Worm (Caenorhabditis elegans) whole organism, late embryonic: ENCODE results near the gene C46C11.4.
A peak's percentile ranks its signal among the peaks of the same experiment; 100 is the strongest.

ENCODE experiments used
- C38D4.7 ChIP-seq: fragments of 200-800 bp; sonication (Bioruptor generic); optimal IDR thresholded peaks from 2 replicates; lab custom pipeline; 2018; ENCODE audit warnings: mild to moderate bottlenecking, missing genetic modification characterization, moderate library complexity, missing compliant biosample characterization
- K02D7.2 ChIP-seq: sonication (generic microtip); optimal IDR thresholded peaks from 2 replicates; lab custom pipeline; 2017; ENCODE audit warnings: mild to moderate bottlenecking, missing genetic modification characterization, missing compliant biosample characterization
- K09A11.1 ChIP-seq: sonication (generic microtip); optimal IDR thresholded peaks from 2 replicates; lab custom pipeline; 2017; ENCODE audit warnings: antibody characterized with exemption, mild to moderate bottlenecking, missing genetic modification characterization, missing compliant biosample characterization; ENCODE audit not compliant: insufficient read depth
- T23F11.4 ChIP-seq: fragments of 200-800 bp; sonication (Bioruptor generic); optimal IDR thresholded peaks from 2 replicates; lab custom pipeline; 2018; ENCODE audit warnings: mild to moderate bottlenecking, missing genetic modification characterization, missing compliant biosample characterization
- Y22D7AL.16 ChIP-seq: sonication (generic microtip); optimal IDR thresholded peaks from 2 replicates; lab custom pipeline; 2016; ENCODE audit warnings: missing genetic modification characterization, missing compliant biosample characterization
- ama-1 ChIP-seq: fragments of 150-350 bp; optimal IDR thresholded peaks from 2 replicates; lab custom pipeline; 2014
- ceh-14 ChIP-seq: sonication (generic microtip); optimal IDR thresholded peaks from 2 replicates; lab custom pipeline; 2016; ENCODE audit warnings: missing genotype, missing genetic modification characterization, missing compliant biosample characterization
- ceh-18 ChIP-seq: sonication (generic microtip); optimal IDR thresholded peaks from 2 replicates; lab custom pipeline; 2016; ENCODE audit warnings: missing genetic modification characterization, missing compliant biosample characterization
- ceh-2 ChIP-seq: sonication (generic microtip); optimal IDR thresholded peaks from 2 replicates; lab custom pipeline; 2016; ENCODE audit warnings: missing genotype, missing genetic modification characterization, missing compliant biosample characterization
- ceh-22 ChIP-seq: sonication (generic microtip); optimal IDR thresholded peaks from 2 replicates; lab custom pipeline; 2017; ENCODE audit warnings: missing biosample characterization, missing genetic modification characterization
- ceh-31 ChIP-seq: sonication (generic microtip); optimal IDR thresholded peaks from 2 replicates; lab custom pipeline; 2016; ENCODE audit warnings: missing genetic modification characterization, missing compliant biosample characterization
- ceh-34 ChIP-seq: sonication (generic microtip); optimal IDR thresholded peaks from 2 replicates; lab custom pipeline; 2016; ENCODE audit warnings: mild to moderate bottlenecking, missing genetic modification characterization, missing compliant biosample characterization
- ceh-6 ChIP-seq: fragments of 200-800 bp; sonication (Bioruptor generic); optimal IDR thresholded peaks from 2 replicates; lab custom pipeline; 2018; ENCODE audit warnings: mild to moderate bottlenecking, missing genetic modification characterization, missing compliant biosample characterization
- che-1 ChIP-seq: sonication (generic microtip); optimal IDR thresholded peaks from 2 replicates; lab custom pipeline; 2016; ENCODE audit warnings: mild to moderate bottlenecking, missing genetic modification characterization, missing compliant biosample characterization
- dmd-4 ChIP-seq: sonication (generic microtip); optimal IDR thresholded peaks from 2 replicates; lab custom pipeline; 2016; ENCODE audit warnings: borderline replicate concordance, missing genetic modification characterization, missing compliant biosample characterization
- dve-1 ChIP-seq: sonication (generic microtip); optimal IDR thresholded peaks from 2 replicates; lab custom pipeline; 2017; ENCODE audit warnings: antibody characterized with exemption, mild to moderate bottlenecking, missing genetic modification characterization, missing compliant biosample characterization
- elt-2 ChIP-seq: sonication (generic microtip); optimal IDR thresholded peaks from 2 replicates; lab custom pipeline; 2016; ENCODE audit warnings: missing genetic modification reagents, missing genetic modification characterization, missing compliant biosample characterization
- eyg-1 ChIP-seq: sonication (generic microtip); optimal IDR thresholded peaks from 2 replicates; lab custom pipeline; 2016; ENCODE audit warnings: missing genotype, missing genetic modification characterization, missing compliant biosample characterization
- fkh-10 ChIP-seq: fragments of 150-350 bp; optimal IDR thresholded peaks from 2 replicates; lab custom pipeline; 2014; ENCODE audit warnings: missing biosample characterization, missing genetic modification reagents, missing genetic modification characterization
- gmeb-2 ChIP-seq: sonication (generic microtip); optimal IDR thresholded peaks from 2 replicates; lab custom pipeline; 2016; ENCODE audit warnings: missing genetic modification characterization, inconsistent platforms, missing compliant biosample characterization
- hlh-13 ChIP-seq: fragments of 200-800 bp; sonication (Bioruptor generic); optimal IDR thresholded peaks from 2 replicates; lab custom pipeline; 2018; ENCODE audit warnings: mild to moderate bottlenecking, missing genetic modification characterization, missing compliant biosample characterization
- hlh-15 ChIP-seq: sonication (generic microtip); optimal IDR thresholded peaks from 2 replicates; lab custom pipeline; 2016; ENCODE audit warnings: missing genetic modification characterization, missing compliant biosample characterization
- hlh-6 ChIP-seq: sonication (generic microtip); optimal IDR thresholded peaks from 2 replicates; lab custom pipeline; 2016; ENCODE audit warnings: missing genotype, missing genetic modification characterization, missing compliant biosample characterization
- hlh-8 ChIP-seq: sonication (generic microtip); optimal IDR thresholded peaks from 2 replicates; lab custom pipeline; 2016; ENCODE audit warnings: missing genotype, missing genetic modification characterization, missing compliant biosample characterization
- lin-11 ChIP-seq: fragments of 200-800 bp; sonication (Bioruptor generic); optimal IDR thresholded peaks from 2 replicates; lab custom pipeline; 2018; ENCODE audit warnings: mild to moderate bottlenecking, missing genetic modification characterization, missing compliant biosample characterization
- madf-2 ChIP-seq: sonication (generic microtip); optimal IDR thresholded peaks from 2 replicates; lab custom pipeline; 2017; ENCODE audit warnings: missing genetic modification characterization, missing compliant biosample characterization
- mec-3 ChIP-seq: sonication (generic microtip); optimal IDR thresholded peaks from 2 replicates; lab custom pipeline; 2016; ENCODE audit warnings: borderline replicate concordance, missing genetic modification characterization, missing compliant biosample characterization
- nhr-232 ChIP-seq: sonication (generic microtip); optimal IDR thresholded peaks from 2 replicates; lab custom pipeline; 2016; ENCODE audit warnings: missing genetic modification characterization, missing compliant biosample characterization
- pax-1 ChIP-seq: fragments of 150-350 bp; optimal IDR thresholded peaks from 2 replicates; lab custom pipeline; 2014; ENCODE audit warnings: missing biosample characterization, missing genetic modification characterization
- pros-1 ChIP-seq: fragments of 150-350 bp; optimal IDR thresholded peaks from 2 replicates; lab custom pipeline; 2014; ENCODE audit warnings: missing biosample characterization, missing genetic modification reagents, missing genetic modification characterization
- sox-2 ChIP-seq: fragments of 200-800 bp; sonication (Bioruptor generic); IDR thresholded peaks from 2 replicates; pipeline ENCODE4 v1.3.6; 2022; ENCODE audit warnings: missing genetic modification reagents, missing genetic modification characterization, missing compliant biosample characterization
- sox-4 ChIP-seq: sonication (generic microtip); optimal IDR thresholded peaks from 2 replicates; lab custom pipeline; 2017; ENCODE audit warnings: mild to moderate bottlenecking, missing genetic modification characterization, inconsistent platforms, missing compliant biosample characterization
- tbx-7 ChIP-seq: sonication (generic microtip); optimal IDR thresholded peaks from 2 replicates; lab custom pipeline; 2016; ENCODE audit warnings: missing genotype, missing genetic modification characterization, missing compliant biosample characterization
- ttx-3 ChIP-seq: sonication (generic microtip); optimal IDR thresholded peaks from 2 replicates; lab custom pipeline; 2016; ENCODE audit warnings: missing genetic modification reagents, missing genetic modification characterization, missing compliant biosample characterization
- unc-42 ChIP-seq: sonication (generic microtip); optimal IDR thresholded peaks from 2 replicates; lab custom pipeline; 2016; ENCODE audit warnings: missing genotype, missing genetic modification characterization, missing compliant biosample characterization

Gene C46C11.4

ce11 chrX:4657577-4657976 is 10.6 kb upstream of the C46C11.4 start:
- TF ChIP-seq ceh-14 (tag; lab: Kevin White, UChicago) (no peak), dve-1 (tag; lab: Kevin White, UChicago) (no peak), Y22D7AL.16 (tag; lab: Kevin White, UChicago) (no peak), sox-2 (GFP tag; lab: Robert Waterston, UW) (no peak), madf-2 (tag; lab: Kevin White, UChicago) (no peak), ceh-18 (tag; lab: Kevin White, UChicago) (no peak), K09A11.1 (no peak), sox-4 (tag; lab: Kevin White, UChicago) (no peak), ceh-31 (tag; lab: Kevin White, UChicago) (no peak), hlh-6 (tag; lab: Kevin White, UChicago) (no peak), mec-3 (tag; lab: Kevin White, UChicago) (no peak), ceh-22 (tag; lab: Kevin White, UChicago) (no peak), che-1 (no peak), unc-42 (tag; lab: Kevin White, UChicago) (no peak)

DNA sequence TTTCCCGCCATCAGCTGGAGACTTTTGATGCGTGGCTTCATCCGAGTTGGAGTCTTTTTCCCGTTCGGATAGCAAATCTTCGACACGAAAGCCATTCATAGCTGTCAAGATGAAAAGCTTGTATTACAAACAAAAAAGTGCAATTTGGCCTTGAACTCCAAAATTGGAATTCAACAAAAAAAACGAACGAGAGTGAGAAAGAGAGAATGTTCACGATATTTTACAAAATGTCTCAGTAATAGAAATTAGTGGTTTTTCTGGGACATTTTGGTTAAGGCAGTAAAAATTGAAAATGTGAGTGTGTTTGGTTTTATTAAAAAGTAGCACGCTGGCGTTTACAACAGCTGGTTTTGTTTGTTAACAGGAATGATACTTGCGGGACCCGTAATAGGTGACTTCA is 7.1 kb upstream of the C46C11.4 start, which contains the start of gene ceh-1:
TSS of gene ceh-1 (minus strand) at position 101 of the 400 bp plus-strand sequence.
- no peak for TF ChIP-seq C38D4.7 (GFP tag; lab: Kevin White, UChicago)
- TF ChIP-seq ttx-3 (tag; lab: Kevin White, UChicago), result no peak
- TF ChIP-seq nhr-232 (tag; lab: Kevin White, UChicago), result no peak
- no peak for TF ChIP-seq eyg-1 (tag; lab: Kevin White, UChicago)
- no peak for TF ChIP-seq pax-1 (tag; lab: Kevin White, UChicago)
- no peak for TF ChIP-seq elt-2
- no peak for TF ChIP-seq fkh-10 (GFP tag; lab: Kevin White, UChicago)
- no peak for TF ChIP-seq hlh-13 (GFP tag; lab: Kevin White, UChicago)
- no peak for TF ChIP-seq ceh-14 (tag; lab: Kevin White, UChicago)
- TF ChIP-seq ceh-22 (tag; lab: Kevin White, UChicago), result no peak
- TF ChIP-seq dmd-4 (tag; lab: Kevin White, UChicago), result no peak
- no peak for TF ChIP-seq hlh-6 (tag; lab: Kevin White, UChicago)
- no peak for TF ChIP-seq gmeb-2
- no peak for TF ChIP-seq tbx-7 (tag; lab: Kevin White, UChicago)
- no peak for TF ChIP-seq ceh-2
- TF ChIP-seq ama-1 (lab: Kevin White, UChicago), result no peak
- TF ChIP-seq hlh-8, result no peak

DNA sequence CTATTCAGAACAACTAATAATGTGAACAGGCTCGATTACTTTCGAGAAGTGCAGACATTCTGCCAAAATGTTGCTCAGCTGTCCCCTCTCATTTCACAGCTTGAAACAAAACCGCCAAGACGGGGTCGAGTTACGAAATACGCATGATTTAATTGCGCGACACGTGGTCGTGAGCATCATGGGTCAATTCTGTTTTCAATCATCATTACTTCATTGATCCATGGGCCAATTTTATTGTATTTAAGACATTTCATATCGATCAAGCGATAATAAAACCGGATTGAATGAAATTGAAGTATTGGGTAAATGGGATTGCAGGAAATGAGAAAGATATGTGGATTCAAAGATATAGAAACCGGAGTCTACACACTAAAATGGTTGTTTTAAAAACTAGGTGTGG is 5.9 kb upstream of the C46C11.4 start:
- TF ChIP-seq ceh-6 (GFP tag; lab: Kevin White, UChicago) (no peak), unc-42 (tag; lab: Kevin White, UChicago) (peak; percentile 2), pros-1 (no peak), hlh-15 (no peak)

DNA sequence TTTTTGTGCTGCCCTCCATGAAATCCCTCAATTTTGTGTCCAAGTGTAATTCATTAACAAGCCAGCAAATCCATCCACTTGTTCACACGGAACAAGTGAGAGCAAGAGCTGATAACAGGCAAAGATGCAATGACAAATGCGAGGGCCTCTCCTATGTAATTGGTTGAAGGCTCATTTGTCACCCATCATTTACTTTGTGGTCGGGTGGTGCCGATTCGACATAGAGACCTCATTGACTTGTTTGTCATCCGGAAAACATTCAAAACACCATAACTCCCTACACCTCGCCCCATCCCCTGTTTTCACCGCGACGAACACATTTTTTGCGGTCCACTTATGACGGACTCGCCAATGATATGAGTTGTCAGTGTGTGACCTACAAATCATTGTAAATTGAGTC is 4.4 kb upstream of the C46C11.4 start:
- TF ChIP-seq T23F11.4 (GFP tag; lab: Kevin White, UChicago) (no peak), ceh-34 (tag; lab: Kevin White, UChicago) (no peak), madf-2 (tag; lab: Kevin White, UChicago) (no peak), ceh-31 (tag; lab: Kevin White, UChicago) (no peak), hlh-15 (no peak), dve-1 (tag; lab: Kevin White, UChicago) (no peak), ceh-14 (tag; lab: Kevin White, UChicago) (no peak), che-1 (no peak), fkh-10 (GFP tag; lab: Kevin White, UChicago) (no peak), hlh-8 (no peak), lin-11 (no peak), ceh-2 (no peak)

ce11 chrX:4649097-4649496 is 2.1 kb upstream of the C46C11.4 start, which contains the start of gene ent-5:
Gene ent-5 (minus strand): TSS chrX:4649197.
- TF ChIP-seq fkh-10 (GFP tag; lab: Kevin White, UChicago) (no peak), ceh-14 (tag; lab: Kevin White, UChicago) (no peak), K02D7.2 (tag; lab: Kevin White, UChicago) (no peak), C38D4.7 (GFP tag; lab: Kevin White, UChicago) (no peak), ceh-22 (tag; lab: Kevin White, UChicago) (no peak)
